Fruit fly (Drosophila melanogaster): ENCODE results near the gene CG17202.

dm6 chr3R:12441008-12441606 lies 18.5 kb downstream of the CG17202 start:
- TF ChIP-seq h (optimal IDR thresholded peaks at IDR 0.05) (no peak), ttk (optimal IDR thresholded peaks at IDR 0.05) (no peak), Sin3A (optimal IDR thresholded peaks at IDR 0.05) (no peak), psq (optimal IDR thresholded peaks at IDR 0.05) (no peak), insv (optimal IDR thresholded peaks at IDR 0.05) (no peak)
